Worm (Caenorhabditis elegans) whole organism, L2 larva: Measurements from ENCODE around the gene C44E12.1.

Experiments used
- ama-1 ChIP-seq: fragments of 150-350 bp; optimal IDR thresholded peaks from 2 replicates; lab custom pipeline; 2018; ENCODE audit warnings: inconsistent platforms
- ceh-16 ChIP-seq: fragments of 150-350 bp; optimal IDR thresholded peaks from 2 replicates; lab custom pipeline; 2014; ENCODE audit warnings: missing biosample characterization, missing genetic modification characterization
- dmd-4 ChIP-seq: sonication (generic microtip); optimal IDR thresholded peaks from 2 replicates; lab custom pipeline; 2017; ENCODE audit warnings: missing biosample characterization, missing genetic modification characterization
- egl-27 ChIP-seq: sonication (generic microtip); optimal IDR thresholded peaks from 3 replicates; lab custom pipeline; 2017; ENCODE audit warnings: missing biosample characterization, missing genetic modification reagents, missing genetic modification characterization
- elt-3 ChIP-seq: sonication (generic microtip); optimal IDR thresholded peaks from 2 replicates; lab custom pipeline; 2017; ENCODE audit warnings: missing biosample characterization, missing genetic modification characterization
- lsy-2 ChIP-seq, 2 experiments: fragments of 150-350 bp in 1 of 2; sonication (generic microtip) in 1 of 2; optimal IDR thresholded peaks; 2 replicates each; lab custom pipeline; 2014 to 2017; ENCODE audit warnings: missing biosample characterization in 2 of 2, missing genetic modification characterization in 2 of 2
- nhr-11 ChIP-seq: fragments of 150-350 bp; optimal IDR thresholded peaks from 2 replicates; lab custom pipeline; 2014; ENCODE audit warnings: missing biosample characterization, missing genetic modification characterization
- nhr-23 ChIP-seq: fragments of 150-350 bp; optimal IDR thresholded peaks from 2 replicates; lab custom pipeline; 2014; ENCODE audit warnings: missing biosample characterization, missing genetic modification reagents, missing genetic modification characterization
- skn-1 ChIP-seq: sonication (generic microtip); optimal IDR thresholded peaks from 2 replicates; lab custom pipeline; 2017; ENCODE audit warnings: missing biosample characterization, missing genetic modification characterization
- snpc-4 ChIP-seq: fragments of 150-350 bp; optimal IDR thresholded peaks from 2 replicates; lab custom pipeline; 2014; ENCODE audit warnings: missing biosample characterization, missing genetic modification characterization
- unc-62 ChIP-seq: fragments of 150-350 bp; optimal IDR thresholded peaks from 2 replicates; lab custom pipeline; 2014; ENCODE audit warnings: missing biosample characterization, missing genetic modification reagents, missing genetic modification characterization
- zag-1 ChIP-seq: fragments of 150-350 bp; optimal IDR thresholded peaks from 2 replicates; lab custom pipeline; 2014; ENCODE audit warnings: missing biosample characterization, missing genetic modification characterization
- ztf-11 ChIP-seq: sonication (generic microtip); optimal IDR thresholded peaks from 2 replicates; lab custom pipeline; 2017; ENCODE audit warnings: missing biosample characterization, missing genetic modification characterization

ce11 chrX:7568684-7569289, 27.9 kb upstream of the C44E12.1 start:
- TF ChIP-seq ztf-11 (tag; lab: Kevin White, UChicago) = no peak
- no peak for TF ChIP-seq zag-1 (tag; lab: Kevin White, UChicago)
- TF ChIP-seq dmd-4 = no peak
- no peak for TF ChIP-seq skn-1
- no peak for TF ChIP-seq elt-3 (tag; lab: Kevin White, UChicago)
- no peak for TF ChIP-seq ceh-16 (tag; lab: Kevin White, UChicago)
- TF ChIP-seq ama-1 (lab: Kevin White, UChicago) = no peak
- TF ChIP-seq nhr-23 (tag; lab: Kevin White, UChicago) = no peak
- TF ChIP-seq nhr-11 (tag; lab: Kevin White, UChicago) = no peak
- no peak for TF ChIP-seq unc-62 (GFP tag; lab: Kevin White, UChicago)
- TF ChIP-seq lsy-2 (tag; optimal IDR thresholded peaks at IDR 0.05; lab: Kevin White, UChicago) = no peak
- TF ChIP-seq egl-27 (tag; lab: Kevin White, UChicago) = no peak
- no peak for TF ChIP-seq snpc-4 (tag; lab: Kevin White, UChicago)
